Fruit fly (Drosophila melanogaster) whole organism, embryonic: ENCODE measurements around the gene pod1.

ENCODE experiments used
- B-H1 ChIP-seq: fragments of 200-800 bp; sonication (Bioruptor generic); IDR thresholded peaks from 3 replicates; pipeline ENCODE4 v1.3.6; 2022; ENCODE audit warnings: missing biosample characterization, missing genetic modification characterization
- BtbVII ChIP-seq: fragments of 200-800 bp; sonication (Bioruptor generic); optimal IDR thresholded peaks from 3 replicates; lab custom pipeline; 2017; ENCODE audit warnings: missing biosample characterization, mild to moderate bottlenecking, missing genetic modification characterization
- CG10267 ChIP-seq: fragments of 200-800 bp; sonication (Bioruptor generic); optimal IDR thresholded peaks from 2 replicates; lab custom pipeline; 2018; ENCODE audit warnings: missing biosample characterization, mild to moderate bottlenecking, missing genetic modification characterization, moderate library complexity
- CG10654 ChIP-seq: fragments of 200-800 bp; sonication (Bioruptor generic); optimal IDR thresholded peaks from 2 replicates; lab custom pipeline; 2016; ENCODE audit warnings: missing biosample characterization, missing genetic modification characterization
- CG11695 ChIP-seq: fragments of 200-800 bp; sonication (Bioruptor generic); IDR thresholded peaks from 3 replicates; pipeline ENCODE4 v1.3.6; 2022; ENCODE audit warnings: missing biosample characterization, missing genetic modification characterization
- CG12071 ChIP-seq: fragments of 200-800 bp; sonication (Bioruptor generic); optimal IDR thresholded peaks from 3 replicates; lab custom pipeline; 2018; ENCODE audit warnings: missing biosample characterization, mild to moderate bottlenecking, missing genetic modification characterization
- CG13123 ChIP-seq: fragments of 200-800 bp; sonication (Bioruptor generic); optimal IDR thresholded peaks from 2 replicates; lab custom pipeline; 2016; ENCODE audit warnings: missing biosample characterization, missing genetic modification characterization
- CG13775 ChIP-seq: fragments of 200-800 bp; sonication (Bioruptor generic); optimal IDR thresholded peaks from 3 replicates; lab custom pipeline; 2017; ENCODE audit warnings: missing biosample characterization, mild to moderate bottlenecking, missing genetic modification characterization
- CG14050 ChIP-seq: fragments of 200-800 bp; sonication (Bioruptor generic); IDR thresholded peaks from 3 replicates; pipeline ENCODE4 v1.3.6; 2022; ENCODE audit warnings: missing biosample characterization, missing genetic modification characterization
- CG14710 ChIP-seq: fragments of 200-800 bp; sonication (Bioruptor generic); optimal IDR thresholded peaks from 3 replicates; lab custom pipeline; 2019; ENCODE audit warnings: missing biosample characterization, mild to moderate bottlenecking, missing genetic modification characterization, moderate library complexity
- CG15269 ChIP-seq: fragments of 200-800 bp; sonication (Bioruptor generic); optimal IDR thresholded peaks from 2 replicates; lab custom pipeline; 2018; ENCODE audit warnings: missing biosample characterization, mild to moderate bottlenecking, missing genetic modification characterization, moderate library complexity
- CG17359 ChIP-seq: fragments of 200-800 bp; sonication (Bioruptor generic); optimal IDR thresholded peaks from 3 replicates; lab custom pipeline; 2018; ENCODE audit warnings: missing biosample characterization, mild to moderate bottlenecking, missing genetic modification characterization, moderate library complexity
- CG18619 ChIP-seq: fragments of 200-800 bp; sonication (Bioruptor generic); optimal IDR thresholded peaks from 3 replicates; lab custom pipeline; 2017; ENCODE audit warnings: missing biosample characterization, mild to moderate bottlenecking, missing genetic modification characterization
- CG3065 ChIP-seq: fragments of 200-800 bp; sonication (Bioruptor generic); optimal IDR thresholded peaks from 2 replicates; lab custom pipeline; 2016; ENCODE audit warnings: missing biosample characterization, missing genetic modification characterization
- CG32767 ChIP-seq: fragments of 200-800 bp; sonication (Bioruptor generic); IDR thresholded peaks from 2 replicates; pipeline ENCODE4 v1.3.6; 2022; ENCODE audit warnings: missing biosample characterization, missing genetic modification characterization
- CG33557 ChIP-seq: fragments of 200-800 bp; sonication (Bioruptor generic); optimal IDR thresholded peaks from 2 replicates; lab custom pipeline; 2019; ENCODE audit warnings: missing biosample characterization, mild to moderate bottlenecking, missing genetic modification characterization, moderate library complexity
- CG34376 ChIP-seq: fragments of 200-800 bp; sonication (Bioruptor generic); optimal IDR thresholded peaks from 2 replicates; lab custom pipeline; 2018; ENCODE audit warnings: missing biosample characterization, mild to moderate bottlenecking, missing genetic modification characterization
- CG4328 ChIP-seq: fragments of 200-800 bp; sonication (Bioruptor generic); optimal IDR thresholded peaks from 3 replicates; lab custom pipeline; 2017; ENCODE audit warnings: missing biosample characterization, missing genetic modification reagents, missing genetic modification characterization
- CG6254 ChIP-seq: fragments of 200-800 bp; sonication (Bioruptor generic); optimal IDR thresholded peaks from 3 replicates; lab custom pipeline; 2017; ENCODE audit warnings: mild to moderate bottlenecking, missing biosample characterization, missing genetic modification reagents, missing genetic modification characterization
- E2f1 ChIP-seq: fragments of 200-800 bp; sonication (Bioruptor generic); IDR thresholded peaks from 2 replicates; pipeline ENCODE4 v1.3.6; 2022; ENCODE audit warnings: missing biosample characterization, missing genetic modification characterization
- Ets65A ChIP-seq: fragments of 200-800 bp; sonication (Bioruptor generic); peaks from one replicate; lab custom pipeline; 2016; ENCODE audit warnings: missing biosample characterization, missing genetic modification characterization
- Fer1 ChIP-seq: fragments of 200-800 bp; sonication (Bioruptor generic); optimal IDR thresholded peaks from 2 replicates; lab custom pipeline; 2017; ENCODE audit warnings: missing biosample characterization, mild to moderate bottlenecking, missing genetic modification characterization
- MBD-R2 ChIP-seq: fragments of 200-800 bp; sonication (Bioruptor generic); IDR thresholded peaks from 2 replicates; pipeline ENCODE4 v1.3.6; 2022; ENCODE audit warnings: missing biosample characterization, missing genetic modification characterization
- Med ChIP-seq: fragments of 200-800 bp; sonication (Bioruptor generic); peaks from one replicate; lab custom pipeline; 2016; ENCODE audit warnings: missing biosample characterization, missing genetic modification characterization, mild to moderate bottlenecking, inconsistent platforms, moderate library complexity
- Nf-YB ChIP-seq: fragments of 200-800 bp; sonication (Bioruptor generic); optimal IDR thresholded peaks from 3 replicates; lab custom pipeline; 2019; ENCODE audit warnings: missing biosample characterization, mild to moderate bottlenecking, missing genetic modification characterization, moderate library complexity
- Pdp1 ChIP-seq, 2 experiments: fragments of 200-800 bp; sonication (Bioruptor generic); optimal IDR thresholded peaks; 3 replicates each; lab custom pipeline; 2016; ENCODE audit warnings: missing biosample characterization in 2 of 2, missing genetic modification characterization in 2 of 2, mild to moderate bottlenecking in 1 of 2, moderate library complexity in 1 of 2
- Ptx1 ChIP-seq: fragments of 200-800 bp; sonication (Bioruptor generic); IDR thresholded peaks from 2 replicates; pipeline ENCODE4 v1.3.6; 2022; ENCODE audit warnings: missing biosample characterization, missing genetic modification characterization
- Sox100B ChIP-seq: fragments of 200-800 bp; sonication (Bioruptor generic); optimal IDR thresholded peaks from 3 replicates; lab custom pipeline; 2018; ENCODE audit warnings: missing biosample characterization, mild to moderate bottlenecking, missing genetic modification characterization
- Sox102F ChIP-seq: fragments of 200-800 bp; sonication (Bioruptor generic); optimal IDR thresholded peaks from 2 replicates; lab custom pipeline; 2018; ENCODE audit warnings: missing biosample characterization, mild to moderate bottlenecking, missing genetic modification characterization, moderate library complexity
- Spps ChIP-seq: fragments of 200-800 bp; sonication (Bioruptor generic); optimal IDR thresholded peaks from 2 replicates; lab custom pipeline; 2018; ENCODE audit warnings: missing biosample characterization, mild to moderate bottlenecking, missing genetic modification characterization
- Tbp ChIP-seq: fragments of >200 bp; optimal IDR thresholded peaks from 2 replicates; lab custom pipeline; 2018; ENCODE audit warnings: missing biosample characterization, missing genetic modification characterization
- Xbp1 ChIP-seq: fragments of 200-800 bp; sonication (Bioruptor generic); optimal IDR thresholded peaks from 3 replicates; lab custom pipeline; 2016; ENCODE audit warnings: missing biosample characterization, mild to moderate bottlenecking, missing genetic modification characterization
- Xrp1 ChIP-seq: fragments of 200-800 bp; sonication (Bioruptor generic); IDR thresholded peaks from 2 replicates; pipeline ENCODE4 v1.3.6; 2022; ENCODE audit warnings: missing biosample characterization, missing genetic modification characterization
- az2 ChIP-seq: fragments of 200-800 bp; sonication (Bioruptor generic); optimal IDR thresholded peaks from 3 replicates; lab custom pipeline; 2016; ENCODE audit warnings: missing biosample characterization, missing genetic modification characterization
- bab2 ChIP-seq: fragments of 200-800 bp; sonication (Bioruptor generic); optimal IDR thresholded peaks from 2 replicates; lab custom pipeline; 2016; ENCODE audit warnings: missing biosample characterization, missing genetic modification characterization
- btn ChIP-seq: fragments of 200-800 bp; sonication (Bioruptor generic); optimal IDR thresholded peaks from 2 replicates; lab custom pipeline; 2016; ENCODE audit warnings: missing biosample characterization, missing genetic modification characterization
- crc ChIP-seq: fragments of 200-800 bp; sonication (Bioruptor generic); optimal IDR thresholded peaks from 2 replicates; lab custom pipeline; 2016; ENCODE audit warnings: missing biosample characterization, missing genetic modification characterization
- dimm ChIP-seq: fragments of 200-800 bp; sonication (Bioruptor generic); IDR thresholded peaks from 2 replicates; pipeline ENCODE4 v1.3.6; 2022; ENCODE audit warnings: missing biosample characterization, missing genetic modification characterization
- esg ChIP-seq: fragments of 200-800 bp; sonication (Bioruptor generic); conservative IDR thresholded peaks from 2 replicates; pipeline ENCODE4 v1.3.6; 2022; ENCODE audit warnings: missing biosample characterization, missing genetic modification characterization
- gro ChIP-seq: fragments of 200-800 bp; sonication (Bioruptor generic); optimal IDR thresholded peaks from 2 replicates; lab custom pipeline; 2016; ENCODE audit warnings: missing biosample characterization, missing genetic modification characterization
- gt ChIP-seq: fragments of 200-800 bp; sonication (Bioruptor generic); IDR thresholded peaks from 2 replicates; pipeline ENCODE4 v1.3.6; 2022; ENCODE audit warnings: missing biosample characterization, missing genetic modification characterization
- lilli ChIP-seq: fragments of 200-800 bp; sonication (Bioruptor generic); optimal IDR thresholded peaks from 3 replicates; lab custom pipeline; 2016; ENCODE audit warnings: missing biosample characterization, missing genetic modification characterization
- nom ChIP-seq: fragments of 200-800 bp; sonication (Bioruptor generic); optimal IDR thresholded peaks from 2 replicates; lab custom pipeline; 2017; ENCODE audit warnings: missing biosample characterization, missing genetic modification characterization, mild to moderate bottlenecking, moderate library complexity, missing genetic modification reagents
- pan ChIP-seq, 4 experiments: fragments of >200 bp in 3 of 4; fragments of 200-800 bp in 1 of 4; sonication (Bioruptor generic) in 1 of 4; optimal IDR thresholded peaks in 3 of 4; IDR thresholded peaks in 1 of 4; 2 replicates each; pipeline versions ENCODE4 v1.3.6 to Lab custom; 2017 to 2022; ENCODE audit warnings: missing biosample characterization in 2 of 4, missing genetic modification characterization in 2 of 4, mixed read lengths in 1 of 4
- pita ChIP-seq: fragments of 200-800 bp; sonication (Bioruptor generic); optimal IDR thresholded peaks from 2 replicates; lab custom pipeline; 2017; ENCODE audit warnings: missing biosample characterization, mild to moderate bottlenecking, missing genetic modification characterization
- pzg ChIP-seq: fragments of 200-800 bp; sonication (Bioruptor generic); optimal IDR thresholded peaks from 3 replicates; lab custom pipeline; 2018; ENCODE audit warnings: missing biosample characterization, mild to moderate bottlenecking, missing genetic modification characterization, moderate library complexity
- row ChIP-seq: fragments of 200-800 bp; sonication (Bioruptor generic); IDR thresholded peaks from 3 replicates; pipeline ENCODE4 v1.3.6; 2022; ENCODE audit warnings: missing biosample characterization, missing genetic modification characterization
- salm ChIP-seq: fragments of 200-800 bp; sonication (Bioruptor generic); optimal IDR thresholded peaks from 2 replicates; lab custom pipeline; 2018; ENCODE audit warnings: missing biosample characterization, mild to moderate bottlenecking, missing genetic modification characterization
- tgo ChIP-seq: fragments of 200-800 bp; sonication (Bioruptor generic); IDR thresholded peaks from 3 replicates; pipeline ENCODE4 v1.3.6; 2022; ENCODE audit warnings: missing biosample characterization, missing genetic modification characterization

pod1 gene

dm6 chrX:6800726-6801296 is 2.7 kb upstream of the pod1 start (continued):
- TF ChIP-seq Xrp1 (peak; percentile 43; the same call in 1 of the 2 replicates), Sox100B (GFP tag; lab: Kevin White, UChicago) (peak; percentile 22), lilli (GFP tag; lab: Kevin White, UChicago) (peak; percentile 57), pita (GFP tag; lab: Kevin White, UChicago) (no peak), CG34376 (GFP tag; lab: Kevin White, UChicago) (peak; percentile 78), Pdp1 (GFP tag; optimal IDR thresholded peaks at IDR 0.05; lab: Kevin White, UChicago) (peak in 1 of 2 experiments; percentile 8), az2 (GFP tag; lab: Kevin White, UChicago) (peak; percentile 49), BtbVII (GFP tag; lab: Kevin White, UChicago) (no peak), CG33557 (GFP tag; lab: Kevin White, UChicago) (no peak), CG6254 (GFP tag; lab: Kevin White, UChicago) (peak; percentile 38), CG14050 (GFP tag; lab: Robert Waterston, UW) (0 out of 3 replicates have a peak, but pooled peaks have one; percentile 9), nom (GFP tag; lab: Kevin White, UChicago) (no peak), CG32767 (GFP tag; lab: Robert Waterston, UW) (no peak), dimm (no peak), CG18619 (GFP tag; lab: Kevin White, UChicago) (peak; percentile 46), bab2 (no peak), CG3065 (GFP tag; lab: Kevin White, UChicago) (no peak), CG10267 (peak; percentile 20), CG11695 (GFP tag; lab: Robert Waterston, UW) (0 out of 3 replicates have a peak, but pooled peaks have one; percentile 6), esg (GFP tag; lab: Robert Waterston, UW) (0 out of 2 replicates have a peak, but pooled peaks have one; percentile 16), Med (peak; percentile 74), Nf-YB (no peak), tgo (GFP tag; lab: Robert Waterston, UW) (peak; percentile 16; the same call in 1 of the 3 replicates), CG17359 (peak; percentile 46), CG15269 (tag; lab: Kevin White, UChicago) (peak; percentile 25), Xbp1 (GFP tag; lab: Kevin White, UChicago) (peak; percentile 46), gt (GFP tag; lab: Robert Waterston, UW) (no peak), Tbp (GFP tag; lab: Kevin White, UChicago) (no peak), Sox102F (peak; percentile 51), btn (GFP tag; lab: Kevin White, UChicago) (no peak), MBD-R2 (GFP tag; lab: Robert Waterston, UW) (peak; percentile 18; the same call in 1 of the 2 replicates), salm (tag; lab: Kevin White, UChicago) (no peak), pzg (GFP tag; lab: Kevin White, UChicago) (peak; percentile 6), CG12071 (GFP tag; lab: Kevin White, UChicago) (no peak), Fer1 (GFP tag; lab: Kevin White, UChicago) (peak; percentile 67), CG13123 (GFP tag; lab: Kevin White, UChicago) (no peak), crc (GFP tag; lab: Kevin White, UChicago) (no peak), Ets65A (GFP tag; lab: Kevin White, UChicago) (peak; percentile 45), Spps (tag; lab: Kevin White, UChicago) (no peak), pan (optimal IDR thresholded peaks at IDR 0.05; lab: Kevin White, UChicago) (no peak), pan (GFP tag; optimal IDR thresholded peaks at IDR 0.05 in 1 of 2, IDR thresholded peaks at IDR 0.05 in 1 of 2) (peak in 1 of 2 experiments; percentile 30), B-H1 (GFP tag; lab: Robert Waterston, UW) (peak; percentile 51; the same call in 2 of the 3 replicates), CG13775 (peak; percentile 17), E2f1 (GFP tag; lab: Robert Waterston, UW) (0 out of 2 replicates have a peak, but pooled peaks have one; percentile 8), row (GFP tag; lab: Robert Waterston, UW) (peak; percentile 93), CG10654 (GFP tag; lab: Kevin White, UChicago) (no peak), CG14710 (tag; lab: Kevin White, UChicago) (peak; percentile 4), gro (GFP tag; lab: Kevin White, UChicago) (peak; percentile 20), Ptx1 (GFP tag; lab: Robert Waterston, UW) (peak; percentile 56; the same call in 1 of the 2 replicates), CG4328 (GFP tag; lab: Kevin White, UChicago) (peak; percentile 3)
